Worm (Caenorhabditis elegans) whole organism, L4/young adult: Measurements from ENCODE around the gene T19D12.4.

Experiments used
- W03F9.2 ChIP-seq: fragments of 150-350 bp; optimal IDR thresholded peaks from 2 replicates; lab custom pipeline; 2014; ENCODE audit warnings: missing biosample characterization, missing genetic modification characterization
- dao-5 ChIP-seq: sonication (generic microtip); optimal IDR thresholded peaks from 2 replicates; lab custom pipeline; 2016; ENCODE audit warnings: missing genotype, missing genetic modification characterization, moderate library complexity, missing compliant biosample characterization
- him-1 ChIP-seq: sonication (generic microtip); optimal IDR thresholded peaks from 2 replicates; lab custom pipeline; 2016; ENCODE audit warnings: missing genotype, missing genetic modification reagents, missing genetic modification characterization, missing compliant biosample characterization

The T19D12.4 gene

DNA sequence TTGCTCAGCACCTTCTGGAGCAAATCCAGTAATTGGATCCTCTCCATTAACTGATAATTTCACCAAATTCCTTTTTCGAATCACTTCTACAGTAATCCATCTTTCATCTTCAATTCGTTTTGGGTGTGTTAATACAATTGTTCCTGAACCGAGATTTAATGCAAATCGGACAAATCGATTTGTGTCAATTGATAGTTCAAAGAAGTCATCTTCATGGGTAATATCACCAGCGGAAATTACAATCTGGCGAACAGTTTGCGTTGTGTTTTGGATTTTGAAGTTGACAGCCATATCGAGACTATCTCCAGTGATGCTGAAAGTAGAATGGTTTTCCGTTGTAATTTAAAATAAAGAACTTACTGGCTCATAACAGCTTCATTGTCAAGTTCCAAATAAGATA is 6.9 kb downstream of the T19D12.4 start:
- TF ChIP-seq W03F9.2 (tag; lab: Kevin White, UChicago), result no peak
- no peak for TF ChIP-seq him-1 (tag; lab: Kevin White, UChicago)
- no peak for TF ChIP-seq dao-5 (tag; lab: Kevin White, UChicago)

DNA sequence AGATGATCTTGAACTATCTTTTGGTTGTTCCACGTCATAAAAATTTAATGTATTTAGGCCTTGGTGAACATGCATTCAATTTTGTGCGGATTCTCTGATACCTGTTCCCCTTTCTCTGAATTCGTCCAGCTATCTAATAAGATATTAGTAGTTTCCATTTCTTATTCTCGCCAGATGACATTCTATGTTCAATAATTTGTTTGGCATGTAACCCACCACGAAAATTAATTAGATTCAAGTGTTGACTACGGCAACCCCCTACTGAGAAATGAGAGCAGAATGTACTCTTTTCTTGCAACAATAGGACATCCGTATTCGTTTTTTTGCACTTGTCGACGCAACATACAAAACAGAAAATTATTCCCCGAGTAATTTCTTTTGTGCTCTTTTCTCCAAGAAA is 11.3 kb downstream of the T19D12.4 start:
- no peak for TF ChIP-seq him-1 (tag; lab: Kevin White, UChicago)
- TF ChIP-seq W03F9.2 (tag; lab: Kevin White, UChicago), result no peak
- no peak for TF ChIP-seq dao-5 (tag; lab: Kevin White, UChicago)

DNA sequence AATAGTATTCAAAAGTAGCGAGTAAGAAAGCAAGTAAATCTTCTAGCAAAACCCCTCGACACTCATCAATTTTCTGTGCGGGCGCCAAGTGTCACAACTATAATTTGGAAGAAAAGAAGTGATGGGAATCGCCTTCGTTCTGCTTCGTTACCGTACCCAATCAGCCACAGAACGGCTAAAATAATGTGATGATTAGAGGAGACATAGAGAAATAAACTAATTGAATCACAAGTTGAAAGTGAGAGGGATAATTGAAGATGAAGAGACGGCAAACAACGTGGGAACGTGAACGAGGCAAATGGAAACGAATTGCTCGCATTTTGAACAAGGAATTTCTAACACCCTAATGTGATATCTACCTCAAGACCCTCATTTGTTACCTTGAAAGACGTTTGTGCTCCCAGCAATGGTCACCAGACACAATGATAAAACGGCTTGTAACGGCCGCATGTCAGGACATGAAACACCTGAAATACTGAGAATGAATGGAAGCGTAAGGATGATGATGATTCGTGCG is 11.8 kb downstream of the T19D12.4 start, which contains the start of gene T19D12.6:
Gene T19D12.6 (minus strand): TSS at position 467 of the 517 bp plus-strand sequence.
- TF ChIP-seq him-1 (tag; lab: Kevin White, UChicago) (no peak), dao-5 (tag; lab: Kevin White, UChicago) (no peak), W03F9.2 (tag; lab: Kevin White, UChicago) (no peak)

DNA sequence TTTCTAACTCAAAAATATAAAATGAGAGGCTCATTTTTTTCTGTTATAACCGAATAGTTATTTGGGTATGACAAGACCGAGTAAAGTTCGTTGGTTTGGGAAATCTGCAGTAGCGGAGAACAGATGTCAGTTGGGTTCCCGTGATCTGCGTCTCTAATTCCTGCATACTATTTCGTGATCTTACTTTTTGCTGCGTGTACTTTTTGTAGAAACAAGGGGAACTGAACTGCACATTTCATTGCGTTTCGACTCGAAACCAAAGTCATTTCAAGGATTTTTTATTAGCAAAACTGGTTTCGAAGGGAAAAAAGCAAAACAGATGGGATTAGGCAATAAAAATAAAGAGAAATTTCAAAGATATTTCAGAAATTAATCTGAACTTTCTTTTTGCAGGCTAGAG is 16.0 kb downstream of the T19D12.4 start:
- TF ChIP-seq dao-5 (tag; lab: Kevin White, UChicago), result no peak
- TF ChIP-seq him-1 (tag; lab: Kevin White, UChicago), result no peak
- no peak for TF ChIP-seq W03F9.2 (tag; lab: Kevin White, UChicago)

DNA sequence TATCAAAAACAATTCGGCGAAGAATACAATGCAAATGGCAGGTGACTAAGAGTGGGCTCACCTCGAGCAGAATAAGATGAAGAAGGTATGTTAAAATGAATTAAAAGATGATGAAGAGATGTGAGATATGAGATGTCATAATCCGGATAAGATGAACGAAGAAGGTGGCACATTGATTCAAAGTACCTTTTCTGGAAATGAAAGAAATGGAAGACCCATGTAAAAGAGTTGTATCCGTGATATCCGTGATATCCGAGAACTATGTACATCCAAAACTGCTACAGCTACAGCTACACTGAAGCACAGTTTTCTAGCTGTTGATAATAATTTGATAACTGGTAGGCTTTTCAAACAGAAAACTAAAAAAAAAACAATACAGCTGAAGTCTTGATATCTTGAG is 18.1 kb downstream of the T19D12.4 start, which contains the start of gene oig-8:
Gene oig-8 (minus strand): TSS at position 101 of the 400 bp plus-strand sequence.
- TF ChIP-seq him-1 (tag; lab: Kevin White, UChicago) (no peak), dao-5 (tag; lab: Kevin White, UChicago) (no peak), W03F9.2 (tag; lab: Kevin White, UChicago) (no peak)

DNA sequence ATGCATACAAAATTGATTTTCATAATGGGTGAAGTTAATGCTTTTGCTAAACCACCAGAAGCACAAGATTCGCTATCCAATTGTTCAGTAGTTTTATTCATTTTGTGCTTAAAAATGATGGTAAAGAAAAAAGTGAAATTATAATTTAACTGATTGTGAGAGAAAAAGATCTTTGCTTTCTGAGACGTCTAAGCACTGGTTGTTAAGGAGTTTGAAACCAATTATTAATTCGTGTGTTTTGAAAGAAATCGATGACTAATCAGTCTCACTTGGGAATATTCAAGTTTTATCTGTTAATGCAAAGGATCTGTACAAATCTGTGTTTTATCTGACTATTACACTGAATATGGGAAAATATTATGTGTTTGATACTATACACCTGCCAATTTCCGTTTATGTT is 20.8 kb downstream of the T19D12.4 start, which contains the start of gene sra-26:
Gene sra-26 (minus strand): TSS at position 101 of the 400 bp plus-strand sequence.
- TF ChIP-seq dao-5 (tag; lab: Kevin White, UChicago) (no peak), him-1 (tag; lab: Kevin White, UChicago) (no peak), W03F9.2 (tag; lab: Kevin White, UChicago) (no peak)

DNA sequence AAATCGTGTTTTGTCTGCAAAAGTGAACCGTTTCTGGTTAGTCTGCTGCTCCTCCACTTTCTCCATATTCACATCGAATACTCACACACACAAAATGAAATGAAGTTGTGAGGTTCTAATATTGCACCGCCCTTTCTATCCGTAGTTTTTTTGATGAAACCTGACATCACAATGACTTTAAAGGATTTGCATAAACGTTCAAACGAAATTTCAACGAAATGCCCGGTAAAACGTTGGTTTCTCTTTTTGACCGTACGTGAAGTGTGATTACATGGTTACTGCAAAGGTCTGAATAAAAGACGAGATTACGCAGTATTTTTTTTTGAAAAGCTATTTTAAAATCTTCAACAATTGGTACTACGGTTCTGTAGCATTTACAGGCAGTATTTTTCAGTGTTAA is 23.4 kb downstream of the T19D12.4 start, which contains the start of gene T19D12.9:
Gene T19D12.9 (minus strand): TSS at position 101 of the 400 bp plus-strand sequence.
- no peak for TF ChIP-seq W03F9.2 (tag; lab: Kevin White, UChicago)
- TF ChIP-seq him-1 (tag; lab: Kevin White, UChicago), result no peak
- no peak for TF ChIP-seq dao-5 (tag; lab: Kevin White, UChicago)

DNA sequence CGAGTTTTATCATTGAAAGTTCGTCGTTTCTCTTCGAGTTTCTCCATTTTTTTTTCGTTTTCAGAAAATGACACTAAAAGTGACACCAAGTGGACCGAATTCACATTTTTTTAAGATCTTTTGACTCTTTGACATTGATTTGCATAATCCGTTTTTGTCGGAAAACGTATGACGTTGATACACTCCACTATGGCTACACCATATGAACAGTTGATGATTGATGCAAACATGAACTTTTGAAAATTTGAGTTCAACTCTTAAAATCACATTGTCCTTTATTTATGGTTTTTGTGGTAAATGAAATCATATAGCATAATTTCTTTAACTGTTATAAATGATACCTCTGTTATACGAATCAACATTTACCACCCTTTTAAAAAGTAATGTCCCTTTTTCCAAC is 27.9 kb downstream of the T19D12.4 start, which contains the start of gene T19D12.10:
Gene T19D12.10 (minus strand): TSS at position 101 of the 400 bp plus-strand sequence.
- TF ChIP-seq him-1 (tag; lab: Kevin White, UChicago) (no peak), W03F9.2 (tag; lab: Kevin White, UChicago) (no peak), dao-5 (tag; lab: Kevin White, UChicago) (no peak)

DNA sequence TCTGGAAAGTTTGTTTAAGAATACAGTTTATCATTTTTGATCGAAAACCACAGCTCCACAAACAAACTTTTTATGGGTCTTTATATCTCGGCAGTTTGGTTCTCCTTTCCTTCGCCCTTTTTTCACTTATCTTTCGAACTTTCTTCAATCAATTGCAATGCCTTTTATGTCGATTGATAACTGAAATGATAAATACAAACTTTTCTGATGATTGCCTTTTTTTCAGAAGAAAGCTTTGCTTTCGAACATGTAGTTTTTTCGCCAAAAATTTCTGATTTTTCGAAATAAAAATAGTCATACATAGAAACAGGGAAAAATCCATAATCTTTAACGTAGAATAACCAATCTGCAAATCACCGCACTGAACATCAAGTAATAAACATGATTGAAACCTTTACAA is 30.3 kb downstream of the T19D12.4 start, which contains the start of gene T19D12.2:
Gene T19D12.2 (plus strand): TSS at position 125 of the 400 bp plus-strand sequence.
- no peak for TF ChIP-seq W03F9.2 (tag; lab: Kevin White, UChicago)
- TF ChIP-seq him-1 (tag; lab: Kevin White, UChicago), result no peak
- TF ChIP-seq dao-5 (tag; lab: Kevin White, UChicago), result no peak

DNA sequence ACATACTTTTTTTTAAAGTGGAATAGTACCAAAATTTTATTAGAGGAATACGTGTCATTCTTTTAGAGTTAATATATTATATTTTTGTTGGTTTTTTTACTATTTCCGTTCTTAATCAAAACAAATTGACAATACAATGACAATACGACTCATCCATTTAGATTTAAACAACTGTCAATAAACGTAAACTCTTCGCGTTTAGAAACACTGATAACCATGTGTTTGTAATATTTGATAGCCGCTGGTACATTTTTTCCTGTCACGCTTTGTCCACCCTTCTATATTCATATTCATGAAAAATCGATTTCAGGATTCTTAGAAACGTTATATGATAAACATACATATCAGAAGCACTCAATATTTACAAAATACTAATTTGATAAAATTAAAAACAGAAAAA is 32.9 kb downstream of the T19D12.4 start:
- TF ChIP-seq W03F9.2 (tag; lab: Kevin White, UChicago), result no peak
- TF ChIP-seq dao-5 (tag; lab: Kevin White, UChicago), result no peak
- TF ChIP-seq him-1 (tag; lab: Kevin White, UChicago), result no peak

DNA sequence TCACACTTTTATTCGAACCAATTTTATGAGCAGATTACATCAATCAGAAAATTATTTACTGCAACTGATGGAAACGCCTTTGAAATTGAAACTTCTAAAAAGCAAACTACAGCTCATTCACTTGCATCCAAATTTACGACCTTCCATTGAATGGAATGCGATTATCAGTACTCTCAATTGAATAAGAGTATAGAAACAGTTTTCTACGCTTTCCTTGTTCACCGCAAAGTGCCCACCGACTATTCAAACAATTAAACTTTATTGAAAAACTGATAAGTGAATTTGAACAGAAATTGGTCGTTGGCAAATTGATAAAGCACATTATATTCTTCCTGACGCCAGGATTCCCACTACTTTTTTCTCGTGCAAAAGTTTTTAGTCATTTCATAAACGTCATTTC is 35.0 kb downstream of the T19D12.4 start:
- no peak for TF ChIP-seq W03F9.2 (tag; lab: Kevin White, UChicago)
- no peak for TF ChIP-seq dao-5 (tag; lab: Kevin White, UChicago)
- TF ChIP-seq him-1 (tag; lab: Kevin White, UChicago), result no peak

DNA sequence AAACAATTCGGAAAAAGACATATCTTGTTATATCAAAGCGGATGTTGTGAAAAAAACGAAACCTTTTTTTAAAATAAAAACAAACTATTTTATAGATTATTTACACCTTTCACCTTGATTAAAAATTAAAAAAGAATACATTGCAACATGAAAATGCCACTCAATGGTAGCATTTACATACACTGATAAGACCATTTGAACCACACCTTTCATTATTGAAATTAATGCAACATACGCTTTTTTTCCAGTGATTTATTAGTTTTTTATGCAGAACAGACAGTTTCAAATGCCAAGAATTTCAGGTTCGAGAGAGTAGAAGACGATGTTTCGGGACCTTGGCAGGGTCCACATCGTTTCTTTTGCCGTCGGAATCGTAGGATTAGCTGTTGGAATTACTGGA is 35.7 kb downstream of the T19D12.4 start, which contains the start of gene T19D12.1:
Gene T19D12.1 (plus strand): TSS at position 301 of the 400 bp plus-strand sequence.
- TF ChIP-seq dao-5 (tag; lab: Kevin White, UChicago), result no peak
- no peak for TF ChIP-seq W03F9.2 (tag; lab: Kevin White, UChicago)
- no peak for TF ChIP-seq him-1 (tag; lab: Kevin White, UChicago)

DNA sequence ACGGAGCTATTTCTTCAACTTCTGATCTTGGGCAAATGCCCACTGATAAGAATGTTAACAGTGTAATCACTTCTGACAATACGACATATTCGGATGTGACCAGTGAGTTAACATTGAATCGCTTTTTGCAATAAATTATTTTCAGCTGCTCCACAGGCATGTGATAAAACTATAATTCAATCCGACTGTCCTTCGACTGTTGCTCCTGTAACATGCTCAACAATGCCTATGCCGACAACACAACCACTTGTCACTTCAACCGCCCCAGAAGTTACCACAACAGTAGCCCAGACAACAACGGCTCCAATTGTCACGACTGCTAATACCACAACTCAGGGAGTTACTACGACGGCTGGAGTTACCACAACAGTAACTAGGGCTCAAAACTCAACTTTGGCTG is 36.6 kb downstream of the T19D12.4 start:
- TF ChIP-seq dao-5 (tag; lab: Kevin White, UChicago) (no peak), him-1 (tag; lab: Kevin White, UChicago) (no peak), W03F9.2 (tag; lab: Kevin White, UChicago) (no peak)

DNA sequence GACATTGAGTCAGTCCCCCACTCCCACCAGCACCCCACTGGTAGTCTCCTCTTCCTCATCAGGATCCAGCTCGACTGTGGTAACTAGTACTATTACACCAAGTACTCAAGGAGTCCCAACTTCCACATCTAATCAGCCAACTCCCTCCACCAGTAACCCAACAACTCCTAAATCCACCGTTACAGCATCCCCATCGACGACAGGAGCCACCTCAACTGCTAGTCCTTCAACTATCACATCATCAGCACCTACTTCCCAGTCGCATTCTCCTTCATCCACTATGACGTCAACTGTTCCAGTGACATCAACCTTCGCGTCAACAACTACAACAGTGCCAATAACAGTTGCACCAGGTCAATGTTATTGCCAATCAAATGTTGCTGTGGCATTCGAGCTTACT is 37.6 kb downstream of the T19D12.4 start:
- TF ChIP-seq W03F9.2 (tag; lab: Kevin White, UChicago) (no peak), dao-5 (tag; lab: Kevin White, UChicago) (no peak), him-1 (tag; lab: Kevin White, UChicago) (no peak)
